Fruit fly (Drosophila melanogaster) whole organism, adult: ENCODE data around the gene CG17361.

ENCODE experiments used
- CG11617 ChIP-seq: fragments of 200-800 bp; sonication (Bioruptor generic); optimal IDR thresholded peaks from 2 replicates; lab custom pipeline; 2017; ENCODE audit warnings: mild to moderate bottlenecking, missing biosample characterization, missing genetic modification reagents, missing genetic modification characterization
- CG12768 ChIP-seq: fragments of 200-800 bp; sonication (Bioruptor generic); optimal IDR thresholded peaks from 2 replicates; lab custom pipeline; 2017; ENCODE audit warnings: missing biosample characterization, missing genetic modification characterization, mild to moderate bottlenecking, moderate library complexity, missing genetic modification reagents
- CG14711 ChIP-seq: fragments of 200-800 bp; sonication (Bioruptor generic); optimal IDR thresholded peaks from 2 replicates; lab custom pipeline; 2018; ENCODE audit warnings: missing biosample characterization, mild to moderate bottlenecking, missing genetic modification characterization, moderate library complexity
- CG1620 ChIP-seq: fragments of 200-800 bp; sonication (Bioruptor generic); optimal IDR thresholded peaks from 2 replicates; lab custom pipeline; 2016; ENCODE audit warnings: missing biosample characterization, missing genetic modification characterization
- CG33017 ChIP-seq: fragments of 200-800 bp; sonication (Bioruptor generic); optimal IDR thresholded peaks from 2 replicates; lab custom pipeline; 2018; ENCODE audit warnings: missing biosample characterization, mild to moderate bottlenecking, missing genetic modification characterization, moderate library complexity
- CG5204 ChIP-seq: fragments of 200-800 bp; sonication (Bioruptor generic); optimal IDR thresholded peaks from 2 replicates; lab custom pipeline; 2016; ENCODE audit warnings: missing biosample characterization, missing genetic modification characterization
- CG7045 ChIP-seq: fragments of 200-800 bp; sonication (Bioruptor generic); optimal IDR thresholded peaks from 2 replicates; lab custom pipeline; 2017; ENCODE audit warnings: missing biosample characterization, mild to moderate bottlenecking, missing genetic modification characterization
- CG7101 ChIP-seq: fragments of 200-800 bp; sonication (Bioruptor generic); optimal IDR thresholded peaks from 2 replicates; lab custom pipeline; 2018; ENCODE audit warnings: missing biosample characterization, mild to moderate bottlenecking, missing genetic modification characterization, moderate library complexity
- Clk ChIP-seq: fragments of 200-800 bp; sonication (Bioruptor generic); optimal IDR thresholded peaks from 2 replicates; lab custom pipeline; 2017; ENCODE audit warnings: missing biosample characterization, missing genetic modification characterization
- Crg-1 ChIP-seq: fragments of 200-800 bp; sonication (Bioruptor generic); optimal IDR thresholded peaks from 2 replicates; lab custom pipeline; 2016; ENCODE audit warnings: missing biosample characterization, missing genetic modification characterization
- Hr96 ChIP-seq: fragments of 200-800 bp; sonication (Bioruptor generic); optimal IDR thresholded peaks from 2 replicates; lab custom pipeline; 2016; ENCODE audit warnings: missing biosample characterization, missing genetic modification characterization
- Mnt ChIP-seq: fragments of 200-800 bp; sonication (Bioruptor generic); optimal IDR thresholded peaks from 2 replicates; lab custom pipeline; 2016; ENCODE audit warnings: missing biosample characterization, mild to moderate bottlenecking, missing genetic modification characterization
- bab1 ChIP-seq: fragments of 200-800 bp; sonication (Bioruptor generic); optimal IDR thresholded peaks from 3 replicates; lab custom pipeline; 2019; ENCODE audit warnings: missing biosample characterization, mild to moderate bottlenecking, missing genetic modification characterization, moderate library complexity
- cic ChIP-seq: fragments of 200-800 bp; sonication (Bioruptor generic); optimal IDR thresholded peaks from 2 replicates; lab custom pipeline; 2017; ENCODE audit warnings: missing biosample characterization, mild to moderate bottlenecking, missing genetic modification characterization, moderate library complexity
- cnc ChIP-seq, 2 experiments: fragments of >200 bp; optimal IDR thresholded peaks; 2 replicates each; lab custom pipeline; 2017
- kay ChIP-seq: fragments of 200-800 bp; sonication (Bioruptor generic); peaks from one replicate; lab custom pipeline; 2016; ENCODE audit warnings: missing biosample characterization, missing genetic modification characterization, borderline replicate concordance
- ovo ChIP-seq: fragments of 200-800 bp; sonication (Bioruptor generic); optimal IDR thresholded peaks from 2 replicates; lab custom pipeline; 2016; ENCODE audit warnings: missing biosample characterization, missing genetic modification characterization
- pad ChIP-seq: fragments of 200-800 bp; sonication (Bioruptor generic); optimal IDR thresholded peaks from 3 replicates; lab custom pipeline; 2017; ENCODE audit warnings: missing biosample characterization, missing genetic modification characterization, mild to moderate bottlenecking, moderate library complexity, missing genetic modification reagents
- tj ChIP-seq: fragments of 200-800 bp; sonication (Bioruptor generic); optimal IDR thresholded peaks from 3 replicates; lab custom pipeline; 2017; ENCODE audit warnings: missing biosample characterization, mild to moderate bottlenecking, missing genetic modification characterization, moderate library complexity
- toe ChIP-seq: fragments of 200-800 bp; sonication (Bioruptor generic); optimal IDR thresholded peaks from 2 replicates; lab custom pipeline; 2016; ENCODE audit warnings: missing biosample characterization, missing genetic modification characterization

CG17361 gene

dm6 chr3L:13996437-13996836 is 554 bp upstream of the CG17361 start:
- TF ChIP-seq ovo (GFP tag; lab: Kevin White, UChicago) (no peak), kay (GFP tag; lab: Kevin White, UChicago) (no peak), Crg-1 (GFP tag; lab: Kevin White, UChicago) (no peak), cnc (optimal IDR thresholded peaks at IDR 0.05; lab: Kevin White, UChicago) (no peak), CG7101 (no peak), tj (GFP tag; lab: Kevin White, UChicago) (no peak), CG33017 (tag; lab: Kevin White, UChicago) (no peak), CG14711 (tag; lab: Kevin White, UChicago) (no peak), CG7045 (GFP tag; lab: Kevin White, UChicago) (no peak), CG1620 (GFP tag; lab: Kevin White, UChicago) (no peak), toe (no peak), Clk (GFP tag; lab: Kevin White, UChicago) (no peak), CG5204 (GFP tag; lab: Kevin White, UChicago) (no peak), Hr96 (GFP tag; lab: Kevin White, UChicago) (no peak), cic (no peak), Mnt (no peak), CG12768 (GFP tag; lab: Kevin White, UChicago) (no peak), bab1 (GFP tag; lab: Kevin White, UChicago) (no peak)

- no peak for TF ChIP-seq CG7045 (GFP tag; lab: Kevin White, UChicago)
- TF ChIP-seq bab1 (GFP tag; lab: Kevin White, UChicago), result no peak
- no peak for TF ChIP-seq Mnt
- no peak for TF ChIP-seq CG33017 (tag; lab: Kevin White, UChicago)
- no peak for TF ChIP-seq toe
- TF ChIP-seq cnc (optimal IDR thresholded peaks at IDR 0.05; lab: Kevin White, UChicago), result no peak
- TF ChIP-seq cic, result no peak
- TF ChIP-seq tj (GFP tag; lab: Kevin White, UChicago), result no peak
- no peak for TF ChIP-seq kay (GFP tag; lab: Kevin White, UChicago)
- TF ChIP-seq Clk (GFP tag; lab: Kevin White, UChicago), result no peak
- no peak for TF ChIP-seq CG11617 (GFP tag; lab: Kevin White, UChicago)
- TF ChIP-seq pad (GFP tag; lab: Kevin White, UChicago), result no peak
- no peak for TF ChIP-seq Hr96 (GFP tag; lab: Kevin White, UChicago)
- no peak for TF ChIP-seq CG12768 (GFP tag; lab: Kevin White, UChicago)
- no peak for TF ChIP-seq Crg-1 (GFP tag; lab: Kevin White, UChicago)
- TF ChIP-seq ovo (GFP tag; lab: Kevin White, UChicago), result no peak
Measured at dm6 chr3L:13999204-13999603, 2.2 kb downstream of the CG17361 start, which contains the start of gene CG17359. CG17359 (minus strand) TSS chr3L:13999251.

- TF ChIP-seq CG33017 (tag; lab: Kevin White, UChicago), result no peak
- no peak for TF ChIP-seq toe
- TF ChIP-seq CG7101, result peak; percentile 16
- TF ChIP-seq CG7045 (GFP tag; lab: Kevin White, UChicago), result no peak
- TF ChIP-seq Hr96 (GFP tag; lab: Kevin White, UChicago), result peak; percentile 49
- peak; percentile 60 for TF ChIP-seq Mnt
- TF ChIP-seq cic, result no peak
- TF ChIP-seq CG14711 (tag; lab: Kevin White, UChicago), result peak; percentile 33
- no peak for TF ChIP-seq cnc (optimal IDR thresholded peaks at IDR 0.05; lab: Kevin White, UChicago)
- no peak for TF ChIP-seq Crg-1 (GFP tag; lab: Kevin White, UChicago)
- TF ChIP-seq CG5204 (GFP tag; lab: Kevin White, UChicago), result no peak
- peak; percentile 30 for TF ChIP-seq CG1620 (GFP tag; lab: Kevin White, UChicago)
- no peak for TF ChIP-seq kay (GFP tag; lab: Kevin White, UChicago)
- TF ChIP-seq Clk (GFP tag; lab: Kevin White, UChicago), result no peak
- peak; percentile 36 for TF ChIP-seq CG11617 (GFP tag; lab: Kevin White, UChicago)
- TF ChIP-seq ovo (GFP tag; lab: Kevin White, UChicago), result no peak
- no peak for TF ChIP-seq pad (GFP tag; lab: Kevin White, UChicago)
- TF ChIP-seq CG12768 (GFP tag; lab: Kevin White, UChicago), result peak; percentile 13
- TF ChIP-seq tj (GFP tag; lab: Kevin White, UChicago), result no peak
- TF ChIP-seq bab1 (GFP tag; lab: Kevin White, UChicago), result peak; percentile 7
Measured at dm6 chr3L:14001658-14002523, 4.9 kb downstream of the CG17361 start, which contains the start of the genes Nprl3 and upSET. Nprl3 (minus strand) TSS chr3L:14001880. upSET (plus strand) TSS chr3L:14002127.

- TF ChIP-seq CG1620 (GFP tag; lab: Kevin White, UChicago), result no peak
- TF ChIP-seq cnc (optimal IDR thresholded peaks at IDR 0.05; lab: Kevin White, UChicago), result no peak
- peak; percentile 60 for TF ChIP-seq tj (GFP tag; lab: Kevin White, UChicago)
- TF ChIP-seq CG33017 (tag; lab: Kevin White, UChicago), result no peak
- peak; percentile 28 for TF ChIP-seq bab1 (GFP tag; lab: Kevin White, UChicago)
- TF ChIP-seq CG5204 (GFP tag; lab: Kevin White, UChicago), result no peak
- TF ChIP-seq CG11617 (GFP tag; lab: Kevin White, UChicago), result no peak
- TF ChIP-seq kay (GFP tag; lab: Kevin White, UChicago), result no peak
- TF ChIP-seq Mnt, result peak; percentile 80
- no peak for TF ChIP-seq Clk (GFP tag; lab: Kevin White, UChicago)
- peak; percentile 42 for TF ChIP-seq CG7101
- TF ChIP-seq CG7045 (GFP tag; lab: Kevin White, UChicago), result no peak
- TF ChIP-seq cic, result peak; percentile 79
- TF ChIP-seq Hr96 (GFP tag; lab: Kevin White, UChicago), result no peak
- TF ChIP-seq toe, result no peak
- TF ChIP-seq pad (GFP tag; lab: Kevin White, UChicago), result peak; percentile 63
- TF ChIP-seq ovo (GFP tag; lab: Kevin White, UChicago), result no peak
- TF ChIP-seq CG14711 (tag; lab: Kevin White, UChicago), result peak; percentile 21
- no peak for TF ChIP-seq Crg-1 (GFP tag; lab: Kevin White, UChicago)
- TF ChIP-seq CG12768 (GFP tag; lab: Kevin White, UChicago), result no peak
Measured at dm6 chr3L:14002524-14003135, 5.6 kb downstream of the CG17361 start.
